Worm (Caenorhabditis elegans) whole organism, L2 larva: Measurements from ENCODE around the gene dig-1.

Source experiments
- blmp-1 ChIP-seq: sonication (generic microtip); optimal IDR thresholded peaks from 2 replicates; lab custom pipeline; 2017; ENCODE audit warnings: missing genetic modification characterization, mild to moderate bottlenecking, missing compliant biosample characterization, antibody characterized with exemption, moderate library complexity; ENCODE audit not compliant: insufficient read depth
- elt-3 ChIP-seq: sonication (generic microtip); optimal IDR thresholded peaks from 2 replicates; lab custom pipeline; 2017; ENCODE audit warnings: missing biosample characterization, missing genetic modification characterization
- fos-1 ChIP-seq: fragments of 150-350 bp; optimal IDR thresholded peaks from 2 replicates; lab custom pipeline; 2014; ENCODE audit warnings: missing biosample characterization, missing genetic modification characterization
- gmeb-1 ChIP-seq: fragments of 150-350 bp; optimal IDR thresholded peaks from 2 replicates; lab custom pipeline; 2014; ENCODE audit warnings: missing biosample characterization, missing genetic modification characterization
- lsy-2 ChIP-seq, 2 experiments: fragments of 150-350 bp in 1 of 2; sonication (generic microtip) in 1 of 2; optimal IDR thresholded peaks; 2 replicates each; lab custom pipeline; 2014 to 2017; ENCODE audit warnings: missing biosample characterization in 2 of 2, missing genetic modification characterization in 2 of 2
- mdl-1 ChIP-seq, 2 experiments: fragments of 150-350 bp in 1 of 2; sonication (generic microtip) in 1 of 2; optimal IDR thresholded peaks; 2 replicates each; lab custom pipeline; 2017; ENCODE audit warnings: missing biosample characterization in 2 of 2, missing genetic modification characterization in 2 of 2
- nhr-12 ChIP-seq: fragments of 150-350 bp; optimal IDR thresholded peaks from 2 replicates; lab custom pipeline; 2014; ENCODE audit warnings: missing biosample characterization, missing genetic modification characterization
- nhr-25 ChIP-seq: fragments of 150-350 bp; sonication (generic microtip); optimal IDR thresholded peaks from 3 replicates; lab custom pipeline; 2014; ENCODE audit warnings: missing biosample characterization, missing genetic modification characterization
- unc-39 ChIP-seq: fragments of 150-350 bp; optimal IDR thresholded peaks from 2 replicates; lab custom pipeline; 2014; ENCODE audit warnings: missing biosample characterization, missing genetic modification characterization
- zag-1 ChIP-seq: fragments of 150-350 bp; optimal IDR thresholded peaks from 2 replicates; lab custom pipeline; 2014; ENCODE audit warnings: missing biosample characterization, missing genetic modification characterization
- ztf-4 ChIP-seq: fragments of 150-350 bp; optimal IDR thresholded peaks from 2 replicates; lab custom pipeline; 2014; ENCODE audit warnings: missing biosample characterization, missing genetic modification characterization

ce11 chrIII:6734420-6734819 is 11.7 kb upstream of the dig-1 start, which contains the start of gene Y102E9.3:
- TF ChIP-seq zag-1 (tag; lab: Kevin White, UChicago) (no peak), unc-39 (tag; lab: Kevin White, UChicago) (no peak), lsy-2 (tag; optimal IDR thresholded peaks at IDR 0.05; lab: Kevin White, UChicago) (no peak), fos-1 (tag; lab: Kevin White, UChicago) (no peak), gmeb-1 (tag; lab: Kevin White, UChicago) (no peak), blmp-1 (tag; lab: Kevin White, UChicago) (no peak), ztf-4 (tag; lab: Kevin White, UChicago) (no peak), elt-3 (no peak), nhr-25 (no peak), nhr-12 (tag; lab: Kevin White, UChicago) (no peak), mdl-1 (tag; optimal IDR thresholded peaks at IDR 0.05; lab: Kevin White, UChicago) (no peak)
